Fruit fly (Drosophila melanogaster): ENCODE data around the gene CG34348.

CG34348 gene

dm6 chrX:11338047-11338747, 1.5 kb upstream of the CG34348 start:
- TF ChIP-seq dac (GFP tag; optimal IDR thresholded peaks at IDR 0.05), result no peak
- TF ChIP-seq achi (GFP tag; optimal IDR thresholded peaks at IDR 0.05), result peak; percentile 71
- peak; percentile 61 for TF ChIP-seq cyc (GFP tag; optimal IDR thresholded peaks at IDR 0.05)
- TF ChIP-seq lz (GFP tag; optimal IDR thresholded peaks at IDR 0.05), result peak; percentile 69
- TF ChIP-seq CG8632 (GFP tag; optimal IDR thresholded peaks at IDR 0.05), result peak; percentile 67
- no peak for TF ChIP-seq CG9139 (GFP tag; optimal IDR thresholded peaks at IDR 0.05)
- peak; percentile 68 for TF ChIP-seq CG31627 (GFP tag; optimal IDR thresholded peaks at IDR 0.05)
- TF ChIP-seq Hr4 (GFP tag; optimal IDR thresholded peaks at IDR 0.05), result no peak
- no peak for TF ChIP-seq fkh (GFP tag; optimal IDR thresholded peaks at IDR 0.05)
- TF ChIP-seq CG6276 (GFP tag; optimal IDR thresholded peaks at IDR 0.05), result no peak
- TF ChIP-seq eg (GFP tag; IDR thresholded peaks at IDR 0.05), result 0 out of 3 replicates have a peak, but pooled peaks have one; percentile 40
- TF ChIP-seq Sox15 (GFP tag; optimal IDR thresholded peaks at IDR 0.05), result peak; percentile 46
- peak; percentile 85 for TF ChIP-seq Eip75B (GFP tag; optimal IDR thresholded peaks at IDR 0.05)
- TF ChIP-seq fd85E (GFP tag; optimal IDR thresholded peaks at IDR 0.05), result no peak
- TF ChIP-seq Ets21C (GFP tag; optimal IDR thresholded peaks at IDR 0.05), result peak; percentile 51
- TF ChIP-seq topi (GFP tag; optimal IDR thresholded peaks at IDR 0.05), result no peak
- no peak for TF ChIP-seq CG10669 (GFP tag; optimal IDR thresholded peaks at IDR 0.05)
- peak; percentile 28 for TF ChIP-seq Blimp-1 (GFP tag; optimal IDR thresholded peaks at IDR 0.05)
- TF ChIP-seq Sox102F (GFP tag; optimal IDR thresholded peaks at IDR 0.05), result no peak
- no peak for TF ChIP-seq dsx (GFP tag; optimal IDR thresholded peaks at IDR 0.05; ENCODE audit: poor library complexity, severe bottlenecking)
- TF ChIP-seq CG6808 (GFP tag; optimal IDR thresholded peaks at IDR 0.05), result no peak
- no peak for TF ChIP-seq ss (GFP tag; optimal IDR thresholded peaks at IDR 0.05)
- no peak for TF ChIP-seq Ets96B (tag; optimal IDR thresholded peaks at IDR 0.05)
- peak; percentile 64 for TF ChIP-seq CG10631 (GFP tag; optimal IDR thresholded peaks at IDR 0.05)
- no peak for TF ChIP-seq pdm3 (GFP tag; optimal IDR thresholded peaks at IDR 0.05)
- no peak for TF ChIP-seq OdsH (GFP tag; optimal IDR thresholded peaks at IDR 0.05)
- TF ChIP-seq Eip78C (GFP tag), result peak; percentile 94
- TF ChIP-seq CG6854 (GFP tag; optimal IDR thresholded peaks at IDR 0.05), result no peak
- peak; percentile 81 for TF ChIP-seq esn (GFP tag; optimal IDR thresholded peaks at IDR 0.05)
- TF ChIP-seq acj6 (GFP tag; optimal IDR thresholded peaks at IDR 0.05), result no peak
- peak; percentile 48; the same call in 2 of the 3 replicates for TF ChIP-seq CG8119 (GFP tag; IDR thresholded peaks at IDR 0.05)
- peak; percentile 64 for TF ChIP-seq CG15336 (GFP tag; IDR thresholded peaks at IDR 0.05)
- TF ChIP-seq CG6163 (GFP tag; IDR thresholded peaks at IDR 0.05), result 0 out of 3 replicates have a peak, but pooled peaks have one; percentile 30
- TF ChIP-seq fd59A (GFP tag; optimal IDR thresholded peaks at IDR 0.05), result peak; percentile 11
- TF ChIP-seq Lpt (GFP tag; optimal IDR thresholded peaks at IDR 0.05), result peak; percentile 14
- TF ChIP-seq net (GFP tag; optimal IDR thresholded peaks at IDR 0.05), result no peak
- peak; percentile 5 for TF ChIP-seq CG8319 (GFP tag; optimal IDR thresholded peaks at IDR 0.05)
- no peak for TF ChIP-seq Eip93F (GFP tag; optimal IDR thresholded peaks at IDR 0.05)
- peak; percentile 51 for TF ChIP-seq CG11902 (GFP tag; optimal IDR thresholded peaks at IDR 0.05)
- TF ChIP-seq Hr39 (GFP tag; optimal IDR thresholded peaks at IDR 0.05), result peak; percentile 77
- no peak for TF ChIP-seq CG3919 (GFP tag; optimal IDR thresholded peaks at IDR 0.05)
- no peak for TF ChIP-seq Hr38 (GFP tag; optimal IDR thresholded peaks at IDR 0.05)
- peak; percentile 47 for TF ChIP-seq Smox (GFP tag; optimal IDR thresholded peaks at IDR 0.05)
- no peak for TF ChIP-seq CG11294 (GFP tag; IDR thresholded peaks at IDR 0.05)
- TF ChIP-seq Sox14 (GFP tag; optimal IDR thresholded peaks at IDR 0.05), result peak; percentile 48
- no peak for TF ChIP-seq CG7368 (GFP tag; optimal IDR thresholded peaks at IDR 0.05)
- TF ChIP-seq CG11762 (GFP tag; optimal IDR thresholded peaks at IDR 0.05; ENCODE audit: insufficient read depth), result peak; percentile 45
- peak; percentile 36 for TF ChIP-seq CG3032 (tag; optimal IDR thresholded peaks at IDR 0.05)
- no peak for TF ChIP-seq CG16779 (tag; optimal IDR thresholded peaks at IDR 0.05)
- peak; percentile 67 for TF ChIP-seq CG32006 (GFP tag; optimal IDR thresholded peaks at IDR 0.05)
- no peak for TF ChIP-seq CG1621 (tag; optimal IDR thresholded peaks at IDR 0.05)
